Worm (Caenorhabditis elegans) whole organism, early embryonic: ENCODE measurements around the gene Y53F4B.10.

Experiments used
- B0310.2 ChIP-seq: sonication (generic microtip); optimal IDR thresholded peaks from 2 replicates; lab custom pipeline; 2016; ENCODE audit warnings: mild to moderate bottlenecking, missing genetic modification characterization, missing compliant biosample characterization
- F13C5.2 ChIP-seq: sonication (generic microtip); optimal IDR thresholded peaks from 2 replicates; lab custom pipeline; 2017; ENCODE audit warnings: mild to moderate bottlenecking, missing genetic modification characterization, inconsistent platforms, missing compliant biosample characterization
- aly-1 ChIP-seq: sonication (generic microtip); optimal IDR thresholded peaks from 2 replicates; lab custom pipeline; 2016; ENCODE audit warnings: missing genetic modification characterization, missing compliant biosample characterization
- ama-1 ChIP-seq: fragments of 150-350 bp; optimal IDR thresholded peaks from 2 replicates; lab custom pipeline; 2014
- ceh-13 ChIP-seq: fragments of 200-800 bp; sonication (Bioruptor generic); optimal IDR thresholded peaks from 2 replicates; lab custom pipeline; 2018; ENCODE audit warnings: mild to moderate bottlenecking, missing genetic modification characterization, missing compliant biosample characterization
- ceh-36 ChIP-seq: sonication (generic microtip); optimal IDR thresholded peaks from 2 replicates; lab custom pipeline; 2016; ENCODE audit warnings: missing genetic modification characterization, inconsistent platforms, missing compliant biosample characterization
- ets-7 ChIP-seq: sonication (generic microtip); optimal IDR thresholded peaks from 2 replicates; lab custom pipeline; 2016; ENCODE audit warnings: missing genotype, missing genetic modification characterization, missing compliant biosample characterization
- flt-1 ChIP-seq: fragments of 200-800 bp; sonication (Bioruptor generic); IDR thresholded peaks from 2 replicates; pipeline ENCODE4 v1.3.6; 2022; ENCODE audit warnings: missing genetic modification characterization, missing compliant biosample characterization
- hmbx-1 ChIP-seq: sonication (generic microtip); optimal IDR thresholded peaks from 2 replicates; lab custom pipeline; 2016; ENCODE audit warnings: mild to moderate bottlenecking, missing genetic modification characterization, missing compliant biosample characterization
- hmg-4 ChIP-seq: fragments of 200-800 bp; sonication (Bioruptor generic); optimal IDR thresholded peaks from 2 replicates; lab custom pipeline; 2018; ENCODE audit warnings: mild to moderate bottlenecking, missing genetic modification characterization, missing compliant biosample characterization
- hnd-1 ChIP-seq: sonication (generic microtip); optimal IDR thresholded peaks from 2 replicates; lab custom pipeline; 2016; ENCODE audit warnings: missing genetic modification characterization, missing compliant biosample characterization
- pes-1 ChIP-seq: fragments of 200-800 bp; sonication (Bioruptor generic); IDR thresholded peaks from 2 replicates; pipeline ENCODE4 v1.3.6; 2022; ENCODE audit warnings: missing genetic modification reagents, missing genetic modification characterization, missing compliant biosample characterization
- scrt-1 ChIP-seq: fragments of 200-800 bp; sonication (Bioruptor generic); IDR thresholded peaks from 2 replicates; pipeline ENCODE4 v1.3.6; 2022; ENCODE audit warnings: missing genetic modification characterization, missing compliant biosample characterization
- sea-1 ChIP-seq: fragments of 200-800 bp; sonication (Bioruptor generic); conservative IDR thresholded peaks from 2 replicates; pipeline ENCODE4 v1.3.6; 2022; ENCODE audit warnings: missing genetic modification characterization, missing compliant biosample characterization
- tbx-11 ChIP-seq: fragments of 200-800 bp; sonication (Bioruptor generic); IDR thresholded peaks from 2 replicates; pipeline ENCODE4 v1.3.6; 2022; ENCODE audit warnings: missing genetic modification characterization, missing compliant biosample characterization
- tbx-37 ChIP-seq: fragments of 200-800 bp; sonication (Bioruptor generic); conservative IDR thresholded peaks from 2 replicates; pipeline ENCODE4 v1.3.6; 2022; ENCODE audit warnings: missing genetic modification reagents, missing genetic modification characterization, missing compliant biosample characterization
- tra-4 ChIP-seq: sonication (generic microtip); optimal IDR thresholded peaks from 2 replicates; lab custom pipeline; 2017; ENCODE audit warnings: missing genetic modification characterization, missing compliant biosample characterization

Y53F4B.10 gene

DNA sequence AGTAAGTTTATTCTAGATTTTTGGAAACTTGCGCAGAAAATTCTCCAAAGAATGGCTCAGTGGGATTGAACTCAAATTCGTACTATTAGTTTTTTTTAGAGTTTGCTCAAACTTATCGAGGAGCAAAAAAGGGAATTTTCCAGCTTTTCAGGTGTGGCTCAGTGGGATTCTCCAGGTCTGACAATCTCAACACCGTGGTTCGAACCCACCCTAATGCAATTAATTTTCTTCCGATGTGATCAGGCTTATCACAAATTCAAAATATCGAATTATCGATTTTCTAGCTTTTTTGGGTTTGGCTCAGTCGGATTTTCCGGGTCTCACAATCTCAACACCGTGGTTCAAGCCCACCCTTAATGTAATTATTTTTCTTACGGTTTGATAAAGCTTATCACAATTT lies 36.9 kb downstream of the Y53F4B.10 start:
- TF ChIP-seq pes-1 (GFP tag; lab: Robert Waterston, UW) (no peak), hnd-1 (tag; lab: Kevin White, UChicago) (no peak), hmbx-1 (no peak), F13C5.2 (tag; lab: Kevin White, UChicago) (no peak), B0310.2 (tag; lab: Kevin White, UChicago) (no peak), tra-4 (tag; lab: Kevin White, UChicago) (no peak), ama-1 (lab: Kevin White, UChicago) (no peak), ets-7 (tag; lab: Kevin White, UChicago) (no peak), scrt-1 (GFP tag; lab: Robert Waterston, UW) (no peak), ceh-13 (no peak), sea-1 (GFP tag; lab: Robert Waterston, UW) (no peak), aly-1 (tag; lab: Kevin White, UChicago) (no peak), ceh-36 (tag; lab: Kevin White, UChicago) (no peak), hmg-4 (GFP tag; lab: Kevin White, UChicago) (no peak), flt-1 (GFP tag; lab: Robert Waterston, UW) (no peak), tbx-37 (no peak), tbx-11 (GFP tag; lab: Robert Waterston, UW) (no peak)

- TF ChIP-seq tbx-37 (no peak), pes-1 (GFP tag; lab: Robert Waterston, UW) (no peak), scrt-1 (GFP tag; lab: Robert Waterston, UW) (no peak), ceh-13 (no peak), B0310.2 (tag; lab: Kevin White, UChicago) (no peak), aly-1 (tag; lab: Kevin White, UChicago) (no peak)
Measured at ce11 chrII:14964877-14965276, 38.4 kb downstream of the Y53F4B.10 start.

DNA sequence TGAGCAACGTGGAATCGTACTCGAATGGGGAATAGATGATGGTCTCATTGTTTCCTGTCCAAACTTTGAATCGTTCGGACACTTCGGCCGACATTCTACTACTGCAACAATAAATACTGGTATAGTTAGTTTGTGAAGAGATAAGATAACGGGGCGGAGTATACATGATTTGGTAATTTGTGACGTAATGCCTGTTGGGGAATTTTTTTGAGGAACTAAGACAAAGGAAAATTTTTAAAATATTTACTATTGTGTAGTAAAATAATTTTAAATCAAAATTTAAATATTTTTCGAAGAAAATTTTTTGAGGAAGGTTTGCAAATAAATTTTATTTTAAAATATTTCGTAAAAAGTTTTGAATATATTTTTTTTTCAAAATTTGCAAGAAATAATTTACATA lies 39.3 kb downstream of the Y53F4B.10 start, which contains the start of gene elo-9:
elo-9 (minus strand) TSS at position 101 of the 400 bp plus-strand sequence.
- TF ChIP-seq scrt-1 (GFP tag; lab: Robert Waterston, UW), result no peak
- no peak for TF ChIP-seq ceh-36 (tag; lab: Kevin White, UChicago)
- TF ChIP-seq tbx-11 (GFP tag; lab: Robert Waterston, UW), result no peak
- no peak for TF ChIP-seq tbx-37
- TF ChIP-seq tra-4 (tag; lab: Kevin White, UChicago), result no peak
- TF ChIP-seq hmg-4 (GFP tag; lab: Kevin White, UChicago), result no peak
- TF ChIP-seq pes-1 (GFP tag; lab: Robert Waterston, UW), result no peak
- TF ChIP-seq hnd-1 (tag; lab: Kevin White, UChicago), result no peak
- TF ChIP-seq hmbx-1, result no peak
- no peak for TF ChIP-seq ets-7 (tag; lab: Kevin White, UChicago)
- no peak for TF ChIP-seq F13C5.2 (tag; lab: Kevin White, UChicago)
- no peak for TF ChIP-seq ceh-13

- TF ChIP-seq scrt-1 (GFP tag; lab: Robert Waterston, UW) (no peak), aly-1 (tag; lab: Kevin White, UChicago) (no peak), ets-7 (tag; lab: Kevin White, UChicago) (no peak), tra-4 (tag; lab: Kevin White, UChicago) (no peak), tbx-37 (no peak), hmbx-1 (no peak), B0310.2 (tag; lab: Kevin White, UChicago) (no peak), F13C5.2 (tag; lab: Kevin White, UChicago) (no peak), flt-1 (GFP tag; lab: Robert Waterston, UW) (no peak), sea-1 (GFP tag; lab: Robert Waterston, UW) (no peak), hnd-1 (tag; lab: Kevin White, UChicago) (no peak), hmg-4 (GFP tag; lab: Kevin White, UChicago) (no peak), ama-1 (lab: Kevin White, UChicago) (no peak), ceh-13 (no peak), pes-1 (GFP tag; lab: Robert Waterston, UW) (no peak), ceh-36 (tag; lab: Kevin White, UChicago) (no peak), tbx-11 (GFP tag; lab: Robert Waterston, UW) (no peak)
Measured at ce11 chrII:14959273-14959672, 44.0 kb downstream of the Y53F4B.10 start.

DNA sequence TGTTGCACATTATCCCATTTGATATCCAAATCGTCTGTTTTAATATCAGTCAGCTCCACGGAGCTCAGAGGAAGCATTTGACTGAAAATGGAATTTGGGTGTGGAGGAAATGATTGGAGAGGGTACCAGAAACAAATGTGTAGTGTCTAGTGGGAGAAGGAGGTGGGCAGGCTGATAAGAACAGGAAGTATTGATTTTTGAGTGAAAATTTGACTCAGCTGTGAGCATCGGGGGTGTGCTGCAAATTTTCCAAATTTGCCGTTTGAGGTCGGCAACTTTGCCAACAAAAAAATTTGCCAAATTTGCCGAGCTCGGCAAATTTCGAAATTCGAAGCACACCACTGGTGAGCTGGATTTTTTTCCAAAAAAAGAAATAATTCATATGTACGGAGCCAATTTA lies 45.2 kb downstream of the Y53F4B.10 start, which contains the start of gene Y53F4B.1:
Y53F4B.1 (minus strand) TSS at position 101 of the 400 bp plus-strand sequence.
- TF ChIP-seq B0310.2 (tag; lab: Kevin White, UChicago) (no peak), ama-1 (lab: Kevin White, UChicago) (no peak), scrt-1 (GFP tag; lab: Robert Waterston, UW) (no peak), pes-1 (GFP tag; lab: Robert Waterston, UW) (no peak), hnd-1 (tag; lab: Kevin White, UChicago) (no peak), sea-1 (GFP tag; lab: Robert Waterston, UW) (no peak), ceh-36 (tag; lab: Kevin White, UChicago) (no peak), ceh-13 (no peak), tbx-37 (no peak), hmg-4 (GFP tag; lab: Kevin White, UChicago) (no peak), hmbx-1 (no peak), F13C5.2 (tag; lab: Kevin White, UChicago) (no peak), ets-7 (tag; lab: Kevin White, UChicago) (no peak), tbx-11 (GFP tag; lab: Robert Waterston, UW) (no peak), tra-4 (tag; lab: Kevin White, UChicago) (no peak), aly-1 (tag; lab: Kevin White, UChicago) (no peak), flt-1 (GFP tag; lab: Robert Waterston, UW) (no peak)

DNA sequence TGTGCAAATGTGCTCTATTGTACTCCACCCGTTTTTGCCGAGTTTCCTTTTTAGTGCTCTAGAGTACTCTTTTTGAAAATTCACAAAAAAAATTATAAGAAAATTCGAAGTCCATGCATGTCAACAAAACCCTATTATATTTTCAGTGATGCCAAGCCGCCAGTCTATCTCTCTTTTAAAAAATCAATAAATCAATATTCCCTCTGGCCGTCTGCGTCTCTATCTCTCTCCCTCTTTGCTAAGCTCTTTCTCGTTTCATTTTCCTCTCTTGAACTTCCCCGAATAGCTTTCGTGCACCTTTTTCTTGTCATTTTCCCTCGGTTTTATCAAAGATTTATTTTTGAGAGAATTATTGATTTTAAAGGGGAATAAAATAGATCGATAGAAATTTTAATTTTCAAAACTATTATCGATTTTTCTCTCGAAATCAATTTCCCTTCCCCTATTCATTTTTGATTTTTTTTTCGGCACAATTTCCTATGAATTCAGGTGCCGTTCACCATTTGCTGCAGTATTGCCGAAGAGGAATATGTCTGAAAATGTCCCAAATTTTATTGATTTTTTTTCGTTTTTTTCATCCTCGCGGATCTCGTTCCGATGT lies 50.7 kb downstream of the Y53F4B.10 start:
- TF ChIP-seq ceh-36 (tag; lab: Kevin White, UChicago), result no peak
- no peak for TF ChIP-seq scrt-1 (GFP tag; lab: Robert Waterston, UW)
- no peak for TF ChIP-seq pes-1 (GFP tag; lab: Robert Waterston, UW)
- no peak for TF ChIP-seq hmg-4 (GFP tag; lab: Kevin White, UChicago)
- TF ChIP-seq tra-4 (tag; lab: Kevin White, UChicago), result no peak
- TF ChIP-seq flt-1 (GFP tag; lab: Robert Waterston, UW), result no peak
- no peak for TF ChIP-seq B0310.2 (tag; lab: Kevin White, UChicago)
- TF ChIP-seq tbx-11 (GFP tag; lab: Robert Waterston, UW), result no peak
- no peak for TF ChIP-seq F13C5.2 (tag; lab: Kevin White, UChicago)
- TF ChIP-seq sea-1 (GFP tag; lab: Robert Waterston, UW), result no peak
